Fruit fly (Drosophila melanogaster) whole organism, embryonic: ENCODE measurements around the gene Bub1.

Experiments used
- ATbp ChIP-seq: fragments of 200-800 bp; sonication (Bioruptor generic); optimal IDR thresholded peaks from 2 replicates; lab custom pipeline; 2017; ENCODE audit warnings: missing biosample characterization, mild to moderate bottlenecking, missing genetic modification characterization, missing genetic modification reagents
- Ada2b ChIP-seq: fragments of 200-800 bp; sonication (Bioruptor generic); IDR thresholded peaks from 2 replicates; pipeline ENCODE4 v1.3.6; 2022; ENCODE audit warnings: missing biosample characterization, missing genetic modification characterization
- BEAF-32 ChIP-seq: fragments of 200-800 bp; sonication (Bioruptor generic); optimal IDR thresholded peaks from 3 replicates; lab custom pipeline; 2017; ENCODE audit warnings: missing biosample characterization, missing genetic modification characterization, mild to moderate bottlenecking, moderate library complexity, missing genetic modification reagents
- CG10274 ChIP-seq: fragments of 200-800 bp; sonication (Bioruptor generic); optimal IDR thresholded peaks from 3 replicates; lab custom pipeline; 2017; ENCODE audit warnings: missing biosample characterization, mild to moderate bottlenecking, missing genetic modification characterization
- CG10431 ChIP-seq: fragments of 200-800 bp; sonication (Bioruptor generic); optimal IDR thresholded peaks from 3 replicates; lab custom pipeline; 2018; ENCODE audit warnings: missing biosample characterization, mild to moderate bottlenecking, missing genetic modification characterization
- CG11504 ChIP-seq: fragments of 200-800 bp; sonication (Bioruptor generic); optimal IDR thresholded peaks from 3 replicates; lab custom pipeline; 2019; ENCODE audit warnings: missing biosample characterization, mild to moderate bottlenecking, missing genetic modification characterization, moderate library complexity
- CG11696 ChIP-seq: fragments of 200-800 bp; sonication (Bioruptor generic); IDR thresholded peaks from 2 replicates; pipeline ENCODE4 v1.3.6; 2022; ENCODE audit warnings: missing biosample characterization, missing genetic modification characterization
- CG12391 ChIP-seq: fragments of 200-800 bp; sonication (Bioruptor generic); optimal IDR thresholded peaks from 3 replicates; lab custom pipeline; 2018; ENCODE audit warnings: missing biosample characterization, mild to moderate bottlenecking, missing genetic modification characterization, moderate library complexity
- CG15601 ChIP-seq: fragments of 200-800 bp; sonication (Bioruptor generic); optimal IDR thresholded peaks from 3 replicates; lab custom pipeline; 2019; ENCODE audit warnings: missing biosample characterization, mild to moderate bottlenecking, missing genetic modification characterization, moderate library complexity
- CG17359 ChIP-seq: fragments of 200-800 bp; sonication (Bioruptor generic); optimal IDR thresholded peaks from 3 replicates; lab custom pipeline; 2018; ENCODE audit warnings: missing biosample characterization, mild to moderate bottlenecking, missing genetic modification characterization, moderate library complexity
- CG17829 ChIP-seq: fragments of 200-800 bp; optimal IDR thresholded peaks from 2 replicates; lab custom pipeline; 2019; ENCODE audit warnings: missing biosample characterization, mild to moderate bottlenecking, missing genetic modification characterization, moderate library complexity
- CG18476 ChIP-seq: fragments of 200-800 bp; sonication (Bioruptor generic); optimal IDR thresholded peaks from 2 replicates; lab custom pipeline; 2016; ENCODE audit warnings: missing biosample characterization, mild to moderate bottlenecking, missing genetic modification characterization
- CG2889 ChIP-seq: fragments of 200-800 bp; sonication (Bioruptor generic); IDR thresholded peaks from 3 replicates; pipeline ENCODE4 v1.3.6; 2022; ENCODE audit warnings: missing biosample characterization, missing genetic modification characterization
- CG3726 ChIP-seq: fragments of 200-800 bp; sonication (Bioruptor generic); IDR thresholded peaks from 3 replicates; pipeline ENCODE4, ENCODE4 v1.3.6; 2022; ENCODE audit warnings: missing biosample characterization, missing genetic modification characterization
- CG3995 ChIP-seq: fragments of 200-800 bp; sonication (Bioruptor generic); optimal IDR thresholded peaks from 3 replicates; lab custom pipeline; 2016; ENCODE audit warnings: missing biosample characterization, missing genetic modification characterization
- CG6254 ChIP-seq: fragments of 200-800 bp; sonication (Bioruptor generic); optimal IDR thresholded peaks from 3 replicates; lab custom pipeline; 2017; ENCODE audit warnings: mild to moderate bottlenecking, missing biosample characterization, missing genetic modification reagents, missing genetic modification characterization
- CG6683 ChIP-seq: fragments of 200-800 bp; sonication (Bioruptor generic); optimal IDR thresholded peaks from 2 replicates; lab custom pipeline; 2017; ENCODE audit warnings: missing biosample characterization, mild to moderate bottlenecking, missing genetic modification characterization, missing genetic modification reagents
- CG7372 ChIP-seq: fragments of 200-800 bp; sonication (Bioruptor generic); IDR thresholded peaks from 2 replicates; pipeline ENCODE4 v1.3.6; 2022; ENCODE audit warnings: missing biosample characterization, missing genetic modification characterization
- CG8359 ChIP-seq: fragments of 200-800 bp; sonication (Bioruptor generic); optimal IDR thresholded peaks from 2 replicates; lab custom pipeline; 2017; ENCODE audit warnings: missing biosample characterization, mild to moderate bottlenecking, missing genetic modification characterization, borderline replicate concordance
- CG8765 ChIP-seq: fragments of 200-800 bp; sonication (Bioruptor generic); IDR thresholded peaks from 2 replicates; pipeline ENCODE4 v1.3.6; 2022; ENCODE audit warnings: missing biosample characterization, missing genetic modification characterization
- CG9932 ChIP-seq: fragments of 200-800 bp; sonication (Bioruptor generic); IDR thresholded peaks from 2 replicates; pipeline ENCODE4 v1.3.6; 2022; ENCODE audit warnings: missing biosample characterization, missing genetic modification characterization
- CTCF ChIP-seq: fragments of 200-800 bp; sonication (Bioruptor generic); optimal IDR thresholded peaks from 2 replicates; lab custom pipeline; 2017; ENCODE audit warnings: missing biosample characterization, mild to moderate bottlenecking, missing genetic modification characterization, moderate library complexity
- Fer2 ChIP-seq: fragments of 200-800 bp; sonication (Bioruptor generic); optimal IDR thresholded peaks from 2 replicates; lab custom pipeline; 2018; ENCODE audit warnings: missing biosample characterization, mild to moderate bottlenecking, missing genetic modification characterization, moderate library complexity
- H15 ChIP-seq: fragments of 200-800 bp; sonication (Bioruptor generic); IDR thresholded peaks from 3 replicates; pipeline ENCODE4 v1.3.6; 2022; ENCODE audit warnings: missing biosample characterization, missing genetic modification characterization
- Myb ChIP-seq: fragments of 200-800 bp; sonication (Bioruptor generic); optimal IDR thresholded peaks from 2 replicates; lab custom pipeline; 2016; ENCODE audit warnings: missing biosample characterization, missing genetic modification characterization
- Neu2 ChIP-seq: fragments of 200-800 bp; sonication (Bioruptor generic); optimal IDR thresholded peaks from 3 replicates; lab custom pipeline; 2016; ENCODE audit warnings: missing biosample characterization, missing genetic modification characterization, borderline replicate concordance
- Nf-YC ChIP-seq: fragments of 200-800 bp; optimal IDR thresholded peaks from 3 replicates; lab custom pipeline; 2019; ENCODE audit warnings: missing biosample characterization, mild to moderate bottlenecking, missing genetic modification characterization, moderate library complexity
- Poxn ChIP-seq: fragments of 200-800 bp; sonication (Bioruptor generic); IDR thresholded peaks from 2 replicates; pipeline ENCODE4 v1.3.6; 2022; ENCODE audit warnings: missing biosample characterization, missing genetic modification characterization
- Sox102F ChIP-seq: fragments of 200-800 bp; sonication (Bioruptor generic); optimal IDR thresholded peaks from 2 replicates; lab custom pipeline; 2018; ENCODE audit warnings: missing biosample characterization, mild to moderate bottlenecking, missing genetic modification characterization, moderate library complexity
- Spps ChIP-seq: fragments of 200-800 bp; sonication (Bioruptor generic); optimal IDR thresholded peaks from 2 replicates; lab custom pipeline; 2018; ENCODE audit warnings: missing biosample characterization, mild to moderate bottlenecking, missing genetic modification characterization
- Ssrp ChIP-seq: fragments of 200-800 bp; sonication (Bioruptor generic); optimal IDR thresholded peaks from 2 replicates; lab custom pipeline; 2018; ENCODE audit warnings: missing biosample characterization, mild to moderate bottlenecking, missing genetic modification characterization, moderate library complexity
- Vsx1 ChIP-seq: fragments of 200-800 bp; sonication (Bioruptor generic); optimal IDR thresholded peaks from 2 replicates; lab custom pipeline; 2017; ENCODE audit warnings: missing biosample characterization, mild to moderate bottlenecking, missing genetic modification characterization, missing genetic modification reagents
- Xbp1 ChIP-seq: fragments of 200-800 bp; sonication (Bioruptor generic); optimal IDR thresholded peaks from 3 replicates; lab custom pipeline; 2016; ENCODE audit warnings: missing biosample characterization, mild to moderate bottlenecking, missing genetic modification characterization
- abd-A ChIP-seq: fragments of 200-800 bp; sonication (Bioruptor generic); optimal IDR thresholded peaks from 3 replicates; lab custom pipeline; 2019; ENCODE audit warnings: missing biosample characterization, mild to moderate bottlenecking, missing genetic modification characterization, moderate library complexity
- ara ChIP-seq: fragments of 200-800 bp; sonication (Bioruptor generic); IDR thresholded peaks from 2 replicates; pipeline ENCODE4 v1.3.6; 2022; ENCODE audit warnings: missing biosample characterization, missing genetic modification characterization
- bowl ChIP-seq: fragments of 200-800 bp; sonication (Bioruptor generic); IDR thresholded peaks from 2 replicates; pipeline ENCODE4 v1.3.6; 2022; ENCODE audit warnings: missing biosample characterization, missing genetic modification characterization
- chm ChIP-seq: fragments of 200-800 bp; sonication (Bioruptor generic); IDR thresholded peaks from 2 replicates; pipeline ENCODE4 v1.3.6; 2022; ENCODE audit warnings: missing biosample characterization, missing genetic modification characterization
- ewg ChIP-seq: fragments of 200-800 bp; sonication (Bioruptor generic); optimal IDR thresholded peaks from 3 replicates; lab custom pipeline; 2017; ENCODE audit warnings: mild to moderate bottlenecking, missing biosample characterization, missing genetic modification reagents, missing genetic modification characterization
- gfzf ChIP-seq: fragments of 200-800 bp; sonication (Bioruptor generic); optimal IDR thresholded peaks from 2 replicates; lab custom pipeline; 2016; ENCODE audit warnings: missing biosample characterization, mild to moderate bottlenecking, missing genetic modification characterization, moderate library complexity
- kay ChIP-seq: fragments of 200-800 bp; sonication (Bioruptor generic); optimal IDR thresholded peaks from 2 replicates; lab custom pipeline; 2016; ENCODE audit warnings: missing biosample characterization, missing genetic modification characterization
- nmo ChIP-seq: fragments of 200-800 bp; sonication (Bioruptor generic); optimal IDR thresholded peaks from 2 replicates; lab custom pipeline; 2018; ENCODE audit warnings: missing biosample characterization, mild to moderate bottlenecking, missing genetic modification characterization, moderate library complexity
- org-1 ChIP-seq: fragments of 200-800 bp; sonication (Bioruptor generic); optimal IDR thresholded peaks from 2 replicates; lab custom pipeline; 2017; ENCODE audit warnings: missing biosample characterization, missing genetic modification characterization
- sc ChIP-seq, 3 experiments: fragments of >200 bp in 2 of 3; fragments of 200-800 bp in 1 of 3; sonication (Bioruptor generic) in 1 of 3; optimal IDR thresholded peaks; 2 replicates in 2 of 3; 3 replicates in 1 of 3; lab custom pipeline; 2017; ENCODE audit warnings: mild to moderate bottlenecking in 1 of 3, missing biosample characterization in 1 of 3, missing genetic modification characterization in 1 of 3, missing genetic modification reagents in 1 of 3
- sd ChIP-seq: fragments of 200-800 bp; sonication (Bioruptor generic); optimal IDR thresholded peaks from 3 replicates; lab custom pipeline; 2018; ENCODE audit warnings: missing biosample characterization, mild to moderate bottlenecking, missing genetic modification characterization, moderate library complexity
- sima ChIP-seq: fragments of 200-800 bp; sonication (Bioruptor generic); optimal IDR thresholded peaks from 2 replicates; lab custom pipeline; 2016; ENCODE audit warnings: missing biosample characterization, missing genetic modification characterization
- stc ChIP-seq: fragments of 200-800 bp; sonication (Bioruptor generic); IDR thresholded peaks from 2 replicates; pipeline ENCODE4 v1.3.6; 2022; ENCODE audit warnings: missing biosample characterization, missing genetic modification characterization
- unc-4 ChIP-seq: fragments of 200-800 bp; sonication (Bioruptor generic); IDR thresholded peaks from 2 replicates; pipeline ENCODE4 v1.3.6; 2022; ENCODE audit warnings: missing biosample characterization, missing genetic modification characterization; ENCODE audit not compliant: partially characterized antibody
- unpg ChIP-seq: fragments of 200-800 bp; sonication (Bioruptor generic); optimal IDR thresholded peaks from 3 replicates; lab custom pipeline; 2018; ENCODE audit warnings: missing biosample characterization, mild to moderate bottlenecking, missing genetic modification characterization, moderate library complexity
- wor ChIP-seq: fragments of 200-800 bp; sonication (Bioruptor generic); IDR thresholded peaks from 2 replicates; pipeline ENCODE4 v1.3.6; 2022; ENCODE audit warnings: missing biosample characterization, missing genetic modification characterization

Gene Bub1

dm6 chr2L:5237899-5238566 is 40.6 kb upstream of the Bub1 start (continued):
- no peak for TF ChIP-seq Neu2 (GFP tag; lab: Kevin White, UChicago)
- TF ChIP-seq CG9932, result no peak
- no peak for TF ChIP-seq wor (GFP tag; lab: Robert Waterston, UW)
- TF ChIP-seq CG11696 (GFP tag; lab: Robert Waterston, UW), result no peak
- TF ChIP-seq CG6254 (GFP tag; lab: Kevin White, UChicago), result peak; percentile 69
- TF ChIP-seq CTCF (GFP tag; lab: Kevin White, UChicago), result no peak
- no peak for TF ChIP-seq CG3726
- no peak for TF ChIP-seq gfzf (GFP tag; lab: Kevin White, UChicago)
- peak; percentile 27 for TF ChIP-seq ewg (GFP tag; lab: Kevin White, UChicago)
- peak; percentile 80 for TF ChIP-seq Ssrp (tag; lab: Kevin White, UChicago)
- TF ChIP-seq CG17359 (tag; lab: Kevin White, UChicago), result peak; percentile 65
- TF ChIP-seq Spps (tag; lab: Kevin White, UChicago), result peak; percentile 76
- TF ChIP-seq CG10274 (GFP tag; lab: Kevin White, UChicago), result no peak
- TF ChIP-seq H15, result 0 out of 3 replicates have a peak, but pooled peaks have one; percentile 11
- no peak for TF ChIP-seq sc (optimal IDR thresholded peaks at IDR 0.05; lab: Kevin White, UChicago)
- TF ChIP-seq sc (GFP tag; optimal IDR thresholded peaks at IDR 0.05; lab: Kevin White, UChicago), result peak; percentile 17
- no peak for TF ChIP-seq stc (GFP tag; lab: Robert Waterston, UW)
- TF ChIP-seq Sox102F, result peak; percentile 56
- no peak for TF ChIP-seq CG2889
- no peak for TF ChIP-seq sima (GFP tag; lab: Kevin White, UChicago)
- no peak for TF ChIP-seq unc-4
- peak; percentile 81 for TF ChIP-seq CG15601 (tag; lab: Kevin White, UChicago)
- peak; percentile 60 for TF ChIP-seq ATbp
- TF ChIP-seq nmo (GFP tag; lab: Kevin White, UChicago), result peak; percentile 84
- peak; percentile 56; the same call in 1 of the 2 replicates for TF ChIP-seq ara (GFP tag; lab: Robert Waterston, UW)
- TF ChIP-seq Poxn (GFP tag; lab: Robert Waterston, UW), result no peak
- TF ChIP-seq sd (tag; lab: Kevin White, UChicago), result no peak
- TF ChIP-seq CG12391 (tag; lab: Kevin White, UChicago), result peak; percentile 90
- TF ChIP-seq Nf-YC (tag; lab: Kevin White, UChicago), result no peak
- no peak for TF ChIP-seq CG8359
- TF ChIP-seq BEAF-32 (GFP tag; lab: Kevin White, UChicago), result no peak
- peak; percentile 5 for TF ChIP-seq kay (GFP tag; lab: Kevin White, UChicago)
- TF ChIP-seq Xbp1 (GFP tag; lab: Kevin White, UChicago), result peak; percentile 22
- TF ChIP-seq CG17829 (tag; lab: Kevin White, UChicago), result peak; percentile 89
- no peak for TF ChIP-seq CG7372 (GFP tag; lab: Robert Waterston, UW)
- no peak for TF ChIP-seq CG3995
- TF ChIP-seq CG6683 (GFP tag; lab: Kevin White, UChicago), result no peak
- no peak for TF ChIP-seq Fer2 (tag; lab: Kevin White, UChicago)
- peak; percentile 25 for TF ChIP-seq CG18476
- no peak for TF ChIP-seq abd-A (tag; lab: Kevin White, UChicago)
- TF ChIP-seq CG8765 (GFP tag; lab: Robert Waterston, UW), result no peak
- TF ChIP-seq Ada2b (GFP tag; lab: Robert Waterston, UW), result no peak
- TF ChIP-seq bowl (GFP tag; lab: Robert Waterston, UW), result no peak
- no peak for TF ChIP-seq Myb (GFP tag; lab: Kevin White, UChicago)
- TF ChIP-seq Vsx1, result peak; percentile 37
- no peak for TF ChIP-seq CG10431 (GFP tag; lab: Kevin White, UChicago)
- TF ChIP-seq CG11504 (tag; lab: Kevin White, UChicago), result peak; percentile 71
- no peak; the same call in 1 of the 2 replicates for TF ChIP-seq chm (GFP tag; lab: Robert Waterston, UW)
- peak; percentile 13 for TF ChIP-seq org-1 (GFP tag; lab: Kevin White, UChicago)
- TF ChIP-seq unpg (GFP tag; lab: Kevin White, UChicago), result peak; percentile 80
